Worm (Caenorhabditis elegans): ENCODE data around the gene ragc-1.
A peak's percentile ranks its signal among the peaks of the same experiment; 100 is the strongest.

The ragc-1 gene

DNA sequence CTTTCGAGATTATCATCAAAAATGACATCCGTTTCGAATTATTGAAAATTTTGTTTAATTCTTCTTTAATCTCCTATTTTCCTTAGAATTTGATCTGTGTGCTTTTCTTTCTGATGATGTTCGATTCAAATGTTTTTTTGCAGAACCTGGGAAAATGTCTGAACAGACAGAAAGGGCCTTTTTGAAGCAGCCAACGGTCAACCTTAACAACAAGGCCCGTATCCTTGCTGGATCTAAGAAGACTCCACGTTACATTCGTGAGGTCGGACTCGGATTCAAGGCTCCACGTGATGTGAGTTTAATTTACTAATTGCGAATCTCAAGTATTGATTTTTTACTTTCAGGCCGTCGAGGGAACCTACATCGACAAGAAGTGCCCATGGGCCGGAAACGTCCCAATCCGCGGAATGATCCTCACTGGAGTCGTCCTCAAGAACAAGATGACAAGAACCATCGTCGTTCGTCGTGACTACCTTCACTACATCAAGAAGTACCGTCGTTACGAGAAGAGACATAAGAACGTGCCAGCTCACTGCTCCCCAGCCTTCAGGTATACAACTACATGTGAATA is 2.1 kb downstream of the ragc-1 start, which contains the start of gene rps-11:
TSS of gene rps-11 (plus strand) at position 144 of the 571 bp plus-strand sequence.
- TF ChIP-seq tbx-2 (tag; optimal IDR thresholded peaks at IDR 0.05), result no peak

DNA sequence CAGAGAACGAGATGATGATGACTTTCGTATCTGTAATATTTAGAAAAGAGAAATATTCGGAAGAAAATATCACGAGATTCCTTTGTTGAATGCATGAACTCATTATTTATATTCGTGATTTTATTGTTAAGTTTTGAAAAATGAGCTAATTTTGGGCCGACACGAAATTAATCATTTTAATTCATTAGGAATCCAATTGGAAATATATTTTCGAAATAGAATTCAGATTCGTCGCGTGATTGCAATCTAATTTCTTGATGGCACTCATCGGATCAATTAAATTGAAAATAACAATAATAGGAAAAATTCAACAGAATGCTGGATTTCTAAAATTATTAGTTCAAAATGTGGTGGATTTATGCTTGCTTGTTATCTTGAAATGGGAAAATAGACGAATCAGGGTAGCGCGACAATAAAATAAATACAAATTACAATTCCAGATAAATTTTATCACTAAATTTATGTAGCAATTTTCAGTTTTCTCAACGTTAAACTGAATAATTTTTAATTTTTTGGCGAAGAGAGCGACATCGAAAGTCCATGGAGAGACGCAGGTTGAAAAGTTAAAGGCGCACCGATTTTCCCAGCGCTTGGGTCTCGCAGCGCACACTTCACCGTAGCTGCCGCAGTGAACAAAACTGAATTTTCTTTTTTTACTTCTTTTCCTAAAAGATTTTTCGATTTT is 2.9 kb downstream of the ragc-1 start:
- TF ChIP-seq unc-42 (tag; optimal IDR thresholded peaks at IDR 0.05) (peak; percentile 50), ceh-31 (tag; optimal IDR thresholded peaks at IDR 0.05) (peak; percentile 24), ceh-24 (tag; optimal IDR thresholded peaks at IDR 0.05) (no peak), pat-9 (tag; optimal IDR thresholded peaks at IDR 0.05) (peak; percentile 8), ceh-19 (GFP tag; optimal IDR thresholded peaks at IDR 0.05) (no peak), sox-4 (tag; optimal IDR thresholded peaks at IDR 0.05) (peak; percentile 16), unc-55 (GFP tag; optimal IDR thresholded peaks at IDR 0.05) (peak; percentile 47), ceh-9 (tag; optimal IDR thresholded peaks at IDR 0.05) (no peak), che-1 (tag; optimal IDR thresholded peaks at IDR 0.05) (peak; percentile 43), sdc-2 (tag; optimal IDR thresholded peaks at IDR 0.05) (peak; percentile 5), pha-4 (tag; optimal IDR thresholded peaks at IDR 0.05) (no peak), ceh-34 (tag; optimal IDR thresholded peaks at IDR 0.05) (peak; percentile 13), nhr-232 (tag; optimal IDR thresholded peaks at IDR 0.05) (no peak), nhr-11 (tag; optimal IDR thresholded peaks at IDR 0.05) (no peak), nfya-1 (tag; optimal IDR thresholded peaks at IDR 0.05) (peak; percentile 67), ama-1 (optimal IDR thresholded peaks at IDR 0.05) (peak; percentile 37), tbx-2 (tag; optimal IDR thresholded peaks at IDR 0.05) (peak; percentile 2), ceh-18 (tag; optimal IDR thresholded peaks at IDR 0.05) (peak; percentile 23), ceh-14 (tag; optimal IDR thresholded peaks at IDR 0.05) (no peak), rnt-1 (tag; optimal IDR thresholded peaks at IDR 0.05) (no peak), K09A11.1 (tag; optimal IDR thresholded peaks at IDR 0.05; ENCODE audit: insufficient read depth) (no peak)

- no peak for TF ChIP-seq sox-4 (tag; optimal IDR thresholded peaks at IDR 0.05)
- TF ChIP-seq lim-6 (tag; optimal IDR thresholded peaks at IDR 0.05), result no peak
- no peak for TF ChIP-seq unc-3 (GFP tag; conservative IDR thresholded peaks at IDR 0.05)
- TF ChIP-seq unc-3 (tag; optimal IDR thresholded peaks at IDR 0.05), result no peak
Observed at ce11 chrIV:11599717-11600116, 5.0 kb downstream of the ragc-1 start.

DNA sequence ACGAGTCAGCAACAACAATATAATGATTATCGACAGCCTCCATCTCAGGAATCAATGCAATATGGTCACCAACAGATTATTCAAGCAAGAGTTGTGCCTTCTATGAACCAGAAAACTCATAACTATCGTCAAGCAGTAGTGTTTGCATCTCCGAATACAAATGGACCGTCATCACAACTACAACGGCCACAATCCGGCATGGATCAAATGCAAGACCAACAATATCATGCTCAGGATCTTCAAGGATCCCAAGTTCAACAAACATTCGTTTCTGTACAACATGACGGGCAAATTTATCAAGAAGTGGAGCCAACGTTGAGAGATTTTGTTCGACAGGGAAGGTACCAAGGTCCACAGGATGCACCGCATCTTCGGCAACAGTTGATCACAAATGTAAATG is 7.7 kb downstream of the ragc-1 start:
- TF ChIP-seq dmd-4 (tag; optimal IDR thresholded peaks at IDR 0.05; ENCODE audit: borderline replicate concordance) (no peak), zip-5 (tag; optimal IDR thresholded peaks at IDR 0.05) (no peak), nhr-11 (tag; optimal IDR thresholded peaks at IDR 0.05) (no peak), pha-4 (tag; optimal IDR thresholded peaks at IDR 0.05) (no peak), ceh-48 (tag; optimal IDR thresholded peaks at IDR 0.05) (no peak), hlh-13 (GFP tag; optimal IDR thresholded peaks at IDR 0.05) (no peak), ceh-34 (tag; optimal IDR thresholded peaks at IDR 0.05) (no peak), K09A11.1 (tag; optimal IDR thresholded peaks at IDR 0.05; ENCODE audit: insufficient read depth) (no peak)

ce11 chrIV:11594191-11594673 is 10.5 kb downstream of the ragc-1 start, which contains the start of gene mig-38:
mig-38 (plus strand) TSS chrIV:11594244.
- TF ChIP-seq ceh-14 (tag; optimal IDR thresholded peaks at IDR 0.05), result peak; percentile 70
- TF ChIP-seq ref-2 (tag; optimal IDR thresholded peaks at IDR 0.05), result peak; percentile 54
- TF ChIP-seq ceh-9 (tag; optimal IDR thresholded peaks at IDR 0.05), result no peak
- TF ChIP-seq syd-9 (tag; optimal IDR thresholded peaks at IDR 0.05), result peak; percentile 44
- TF ChIP-seq dmd-4 (tag; optimal IDR thresholded peaks at IDR 0.05; ENCODE audit: borderline replicate concordance), result peak; percentile 61
- peak; percentile 31 for TF ChIP-seq mec-3 (tag; optimal IDR thresholded peaks at IDR 0.05; ENCODE audit: borderline replicate concordance)
- peak; percentile 17 for TF ChIP-seq C08G9.2 (tag; optimal IDR thresholded peaks at IDR 0.05)
- peak; percentile 26 for TF ChIP-seq tbx-2 (tag; optimal IDR thresholded peaks at IDR 0.05)
- peak; percentile 43 for TF ChIP-seq rnt-1 (tag; optimal IDR thresholded peaks at IDR 0.05)
- peak; percentile 29 for TF ChIP-seq ceh-6 (GFP tag; optimal IDR thresholded peaks at IDR 0.05)
- TF ChIP-seq gmeb-2 (tag; optimal IDR thresholded peaks at IDR 0.05), result no peak
- TF ChIP-seq ceh-19 (GFP tag; optimal IDR thresholded peaks at IDR 0.05), result no peak
- TF ChIP-seq ama-1 (optimal IDR thresholded peaks at IDR 0.05), result peak; percentile 84
- TF ChIP-seq fax-1 (tag; optimal IDR thresholded peaks at IDR 0.05), result peak; percentile 24
- TF ChIP-seq unc-42 (tag; optimal IDR thresholded peaks at IDR 0.05), result peak; percentile 32
- peak; percentile 25 for TF ChIP-seq ceh-31 (tag; optimal IDR thresholded peaks at IDR 0.05)
- peak; percentile 26 for TF ChIP-seq elt-4 (tag; optimal IDR thresholded peaks at IDR 0.05)
- TF ChIP-seq ceh-2 (tag; optimal IDR thresholded peaks at IDR 0.05), result peak; percentile 21
- peak; percentile 58 for TF ChIP-seq nfya-1 (tag; optimal IDR thresholded peaks at IDR 0.05)
- peak; percentile 4 for TF ChIP-seq F13H6.1 (tag; optimal IDR thresholded peaks at IDR 0.05)
- TF ChIP-seq hlh-6 (tag; optimal IDR thresholded peaks at IDR 0.05), result no peak
- peak; percentile 48 for TF ChIP-seq sdc-2 (tag; optimal IDR thresholded peaks at IDR 0.05)
- no peak for TF ChIP-seq unc-3 (GFP tag; conservative IDR thresholded peaks at IDR 0.05)
- TF ChIP-seq unc-3 (tag; optimal IDR thresholded peaks at IDR 0.05), result no peak
- peak; percentile 20 for TF ChIP-seq ceh-34 (tag; optimal IDR thresholded peaks at IDR 0.05)
- TF ChIP-seq ceh-18 (tag; optimal IDR thresholded peaks at IDR 0.05), result peak; percentile 57

All from whole organism, late embryonic.